Worm (Caenorhabditis elegans): ENCODE data around the gene C30E1.4.

- no peak for TF ChIP-seq nhr-76 (tag; optimal IDR thresholded peaks at IDR 0.05)
- TF ChIP-seq elt-3 (tag; optimal IDR thresholded peaks at IDR 0.05), result no peak
- no peak for TF ChIP-seq snpc-4 (tag; optimal IDR thresholded peaks at IDR 0.05)
- TF ChIP-seq M03D4.4 (tag; optimal IDR thresholded peaks at IDR 0.05), result no peak
- TF ChIP-seq pha-4 (tag; optimal IDR thresholded peaks at IDR 0.05), result no peak
- no peak for TF ChIP-seq flh-1 (GFP tag; optimal IDR thresholded peaks at IDR 0.05)
- TF ChIP-seq lsy-2 (tag; optimal IDR thresholded peaks at IDR 0.05), result no peak
- TF ChIP-seq ceh-43 (GFP tag; optimal IDR thresholded peaks at IDR 0.05), result no peak
- TF ChIP-seq hlh-1 (tag; optimal IDR thresholded peaks at IDR 0.05), result no peak
- TF ChIP-seq ces-1 (GFP tag; optimal IDR thresholded peaks at IDR 0.05), result no peak
- TF ChIP-seq blmp-1 (tag; optimal IDR thresholded peaks at IDR 0.05), result no peak
- TF ChIP-seq mep-1 (tag; optimal IDR thresholded peaks at IDR 0.05), result no peak
Observed at ce11 chrX:16880426-16880825, 43.3 kb upstream of the C30E1.4 start, which contains the start of gene acs-9.

Data from whole organism, mixed stage, embryonic.